Fruit fly (Drosophila melanogaster) whole organism, embryonic: ENCODE data around the gene Sur.

ENCODE experiments used
- B-H2 ChIP-seq: fragments of 200-800 bp; sonication (Bioruptor generic); optimal IDR thresholded peaks from 2 replicates; lab custom pipeline; 2018; ENCODE audit warnings: missing biosample characterization, mild to moderate bottlenecking, missing genetic modification characterization
- Bgb ChIP-seq: fragments of 200-800 bp; sonication (Bioruptor generic); IDR thresholded peaks from 2 replicates; pipeline ENCODE4 v1.3.6; 2022; ENCODE audit warnings: missing biosample characterization, missing genetic modification characterization; ENCODE audit not compliant: partially characterized antibody
- CG10431 ChIP-seq: fragments of 200-800 bp; sonication (Bioruptor generic); optimal IDR thresholded peaks from 3 replicates; lab custom pipeline; 2018; ENCODE audit warnings: missing biosample characterization, mild to moderate bottlenecking, missing genetic modification characterization
- CG11085 ChIP-seq: fragments of 200-800 bp; sonication (Bioruptor generic); IDR thresholded peaks from 2 replicates; pipeline ENCODE4 v1.3.6; 2022; ENCODE audit warnings: missing biosample characterization, missing genetic modification characterization
- CG12659 ChIP-seq: fragments of 200-800 bp; sonication (Bioruptor generic); optimal IDR thresholded peaks from 3 replicates; lab custom pipeline; 2017; ENCODE audit warnings: mild to moderate bottlenecking, missing biosample characterization, missing genetic modification reagents, missing genetic modification characterization
- CG12769 ChIP-seq: fragments of 200-800 bp; sonication (Bioruptor generic); optimal IDR thresholded peaks from 2 replicates; lab custom pipeline; 2019; ENCODE audit warnings: missing biosample characterization, mild to moderate bottlenecking, missing genetic modification characterization, moderate library complexity
- CG14710 ChIP-seq: fragments of 200-800 bp; sonication (Bioruptor generic); optimal IDR thresholded peaks from 3 replicates; lab custom pipeline; 2019; ENCODE audit warnings: missing biosample characterization, mild to moderate bottlenecking, missing genetic modification characterization, moderate library complexity
- CG17328 ChIP-seq: fragments of 200-800 bp; sonication (Bioruptor generic); IDR thresholded peaks from 2 replicates; pipeline ENCODE4 v1.3.6; 2022; ENCODE audit warnings: missing biosample characterization, missing genetic modification characterization
- CG17829 ChIP-seq: fragments of 200-800 bp; optimal IDR thresholded peaks from 2 replicates; lab custom pipeline; 2019; ENCODE audit warnings: missing biosample characterization, mild to moderate bottlenecking, missing genetic modification characterization, moderate library complexity
- CG18599 ChIP-seq: fragments of 200-800 bp; sonication (Bioruptor generic); optimal IDR thresholded peaks from 3 replicates; lab custom pipeline; 2017; ENCODE audit warnings: missing biosample characterization, missing genetic modification characterization, mild to moderate bottlenecking, moderate library complexity, missing genetic modification reagents
- CG18619 ChIP-seq: fragments of 200-800 bp; sonication (Bioruptor generic); optimal IDR thresholded peaks from 3 replicates; lab custom pipeline; 2017; ENCODE audit warnings: missing biosample characterization, mild to moderate bottlenecking, missing genetic modification characterization
- CG2116 ChIP-seq: fragments of 200-800 bp; sonication (Bioruptor generic); optimal IDR thresholded peaks from 3 replicates; lab custom pipeline; 2018; ENCODE audit warnings: missing biosample characterization, mild to moderate bottlenecking, missing genetic modification characterization
- CG2199 ChIP-seq: fragments of 200-800 bp; sonication (Bioruptor generic); IDR thresholded peaks from 3 replicates; pipeline ENCODE4 v1.3.6; 2022; ENCODE audit warnings: missing biosample characterization, missing genetic modification characterization
- CG34224 ChIP-seq: fragments of 200-800 bp; sonication (Bioruptor generic); IDR thresholded peaks from 3 replicates; pipeline ENCODE4 v1.3.6; 2022; ENCODE audit warnings: missing biosample characterization, missing genetic modification characterization; ENCODE audit not compliant: partially characterized antibody
- CG6254 ChIP-seq: fragments of 200-800 bp; sonication (Bioruptor generic); optimal IDR thresholded peaks from 3 replicates; lab custom pipeline; 2017; ENCODE audit warnings: mild to moderate bottlenecking, missing biosample characterization, missing genetic modification reagents, missing genetic modification characterization
- CG6683 ChIP-seq: fragments of 200-800 bp; sonication (Bioruptor generic); optimal IDR thresholded peaks from 2 replicates; lab custom pipeline; 2017; ENCODE audit warnings: missing biosample characterization, mild to moderate bottlenecking, missing genetic modification characterization, missing genetic modification reagents
- CG7271 ChIP-seq: fragments of 200-800 bp; sonication (Bioruptor generic); optimal IDR thresholded peaks from 2 replicates; lab custom pipeline; 2018; ENCODE audit warnings: missing biosample characterization, mild to moderate bottlenecking, missing genetic modification characterization, moderate library complexity
- CG7786 ChIP-seq: fragments of 200-800 bp; sonication (Bioruptor generic); optimal IDR thresholded peaks from 2 replicates; lab custom pipeline; 2016; ENCODE audit warnings: missing biosample characterization, missing genetic modification characterization
- CG8290 ChIP-seq, 3 experiments: fragments of 200-800 bp; sonication (Bioruptor generic); optimal IDR thresholded peaks; 2 replicates each; lab custom pipeline; 2016 to 2019; ENCODE audit warnings: missing biosample characterization in 3 of 3, missing genetic modification characterization in 3 of 3, mild to moderate bottlenecking in 2 of 3, moderate library complexity in 1 of 3
- CG9727 ChIP-seq: fragments of 200-800 bp; sonication (Bioruptor generic); optimal IDR thresholded peaks from 3 replicates; lab custom pipeline; 2017; ENCODE audit warnings: missing biosample characterization, mild to moderate bottlenecking, missing genetic modification characterization
- Camta ChIP-seq: fragments of 200-800 bp; sonication (Bioruptor generic); optimal IDR thresholded peaks from 2 replicates; lab custom pipeline; 2016; ENCODE audit warnings: missing biosample characterization, missing genetic modification characterization
- H15 ChIP-seq: fragments of 200-800 bp; sonication (Bioruptor generic); IDR thresholded peaks from 3 replicates; pipeline ENCODE4 v1.3.6; 2022; ENCODE audit warnings: missing biosample characterization, missing genetic modification characterization
- HLHmδ ChIP-seq: fragments of 200-800 bp; sonication (Bioruptor generic); optimal IDR thresholded peaks from 2 replicates; lab custom pipeline; 2018; ENCODE audit warnings: missing biosample characterization, mild to moderate bottlenecking, missing genetic modification characterization, moderate library complexity
- Hey ChIP-seq: fragments of 200-800 bp; sonication (Bioruptor generic); optimal IDR thresholded peaks from 3 replicates; lab custom pipeline; 2018; ENCODE audit warnings: missing biosample characterization, mild to moderate bottlenecking, missing genetic modification characterization
- Lhr ChIP-seq: fragments of 200-800 bp; sonication (Bioruptor generic); optimal IDR thresholded peaks from 3 replicates; lab custom pipeline; 2017; ENCODE audit warnings: mild to moderate bottlenecking, missing biosample characterization, missing genetic modification reagents, missing genetic modification characterization
- Lpt ChIP-seq: fragments of >200 bp; optimal IDR thresholded peaks from 2 replicates; lab custom pipeline; 2018; ENCODE audit warnings: missing biosample characterization, missing genetic modification characterization
- NFAT ChIP-seq: fragments of 200-800 bp; sonication (Bioruptor generic); IDR thresholded peaks from 2 replicates; pipeline ENCODE4 v1.3.6; 2022; ENCODE audit warnings: missing biosample characterization, missing genetic modification characterization
- Opbp ChIP-seq: fragments of 200-800 bp; sonication (Bioruptor generic); IDR thresholded peaks from 3 replicates; pipeline ENCODE4 v1.3.6; 2022; ENCODE audit warnings: missing biosample characterization, missing genetic modification characterization; ENCODE audit not compliant: partially characterized antibody
- Scr ChIP-seq: fragments of 200-800 bp; sonication (Bioruptor generic); IDR thresholded peaks from 2 replicates; pipeline ENCODE4 v1.3.6; 2022; ENCODE audit warnings: missing biosample characterization, missing genetic modification characterization; ENCODE audit not compliant: partially characterized antibody
- Stat92E ChIP-seq, 3 experiments: fragments of >200 bp in 2 of 3; fragments of 200-800 bp in 1 of 3; sonication (Bioruptor generic) in 1 of 3; optimal IDR thresholded peaks; 2 replicates each; lab custom pipeline; 2017 to 2019; ENCODE audit warnings: missing biosample characterization in 3 of 3, missing genetic modification characterization in 3 of 3, mild to moderate bottlenecking in 1 of 3, moderate library complexity in 1 of 3
- TFAM ChIP-seq: fragments of 200-800 bp; sonication (Bioruptor generic); optimal IDR thresholded peaks from 2 replicates; lab custom pipeline; 2017; ENCODE audit warnings: missing biosample characterization, missing genetic modification characterization, inconsistent platforms
- Xbp1 ChIP-seq: fragments of 200-800 bp; sonication (Bioruptor generic); optimal IDR thresholded peaks from 3 replicates; lab custom pipeline; 2016; ENCODE audit warnings: missing biosample characterization, mild to moderate bottlenecking, missing genetic modification characterization
- danr ChIP-seq: fragments of 200-800 bp; sonication (Bioruptor generic); IDR thresholded peaks from 2 replicates; pipeline ENCODE4 v1.3.6; 2022; ENCODE audit warnings: missing biosample characterization, missing genetic modification characterization
- dmrt99B ChIP-seq: fragments of 200-800 bp; sonication (Bioruptor generic); optimal IDR thresholded peaks from 2 replicates; lab custom pipeline; 2018; ENCODE audit warnings: missing biosample characterization, mild to moderate bottlenecking, missing genetic modification characterization, moderate library complexity
- gcm ChIP-seq: fragments of 200-800 bp; sonication (Bioruptor generic); optimal IDR thresholded peaks from 2 replicates; lab custom pipeline; 2019; ENCODE audit warnings: missing biosample characterization, mild to moderate bottlenecking, missing genetic modification characterization, moderate library complexity
- gem ChIP-seq: fragments of 200-800 bp; sonication (Bioruptor generic); optimal IDR thresholded peaks from 2 replicates; lab custom pipeline; 2019; ENCODE audit warnings: missing biosample characterization, mild to moderate bottlenecking, missing genetic modification characterization, moderate library complexity
- ind ChIP-seq: fragments of 200-800 bp; sonication (Bioruptor generic); optimal IDR thresholded peaks from 3 replicates; lab custom pipeline; 2016; ENCODE audit warnings: missing biosample characterization, missing genetic modification characterization
- inv ChIP-seq: fragments of 200-800 bp; sonication (Bioruptor generic); IDR thresholded peaks from 2 replicates; pipeline ENCODE4 v1.3.6; 2022; ENCODE audit warnings: missing biosample characterization, missing genetic modification characterization; ENCODE audit not compliant: partially characterized antibody
- jumu ChIP-seq: fragments of 200-800 bp; sonication (Bioruptor generic); optimal IDR thresholded peaks from 3 replicates; lab custom pipeline; 2016; ENCODE audit warnings: missing biosample characterization, missing genetic modification characterization
- lilli ChIP-seq: fragments of 200-800 bp; sonication (Bioruptor generic); optimal IDR thresholded peaks from 3 replicates; lab custom pipeline; 2016; ENCODE audit warnings: missing biosample characterization, missing genetic modification characterization
- phol ChIP-seq: fragments of 200-800 bp; sonication (Bioruptor generic); optimal IDR thresholded peaks from 3 replicates; lab custom pipeline; 2018; ENCODE audit warnings: missing biosample characterization, mild to moderate bottlenecking, missing genetic modification characterization, moderate library complexity
- rib ChIP-seq: fragments of 200-800 bp; sonication (Bioruptor generic); IDR thresholded peaks from 2 replicates; pipeline ENCODE4 v1.3.6; 2022; ENCODE audit warnings: missing biosample characterization, missing genetic modification characterization
- run ChIP-seq: fragments of 200-800 bp; sonication (Bioruptor generic); optimal IDR thresholded peaks from 3 replicates; lab custom pipeline; 2018; ENCODE audit warnings: missing biosample characterization, mild to moderate bottlenecking, missing genetic modification characterization
- salm ChIP-seq: fragments of 200-800 bp; sonication (Bioruptor generic); optimal IDR thresholded peaks from 2 replicates; lab custom pipeline; 2018; ENCODE audit warnings: missing biosample characterization, mild to moderate bottlenecking, missing genetic modification characterization
- scrt ChIP-seq: fragments of 200-800 bp; sonication (Bioruptor generic); optimal IDR thresholded peaks from 2 replicates; lab custom pipeline; 2018; ENCODE audit warnings: missing biosample characterization, mild to moderate bottlenecking, missing genetic modification characterization, moderate library complexity
- ssp ChIP-seq: fragments of 200-800 bp; sonication (Bioruptor generic); IDR thresholded peaks from 2 replicates; pipeline ENCODE4 v1.3.6; 2022; ENCODE audit warnings: missing biosample characterization, missing genetic modification characterization
- sug ChIP-seq: fragments of 200-800 bp; optimal IDR thresholded peaks from 2 replicates; lab custom pipeline; 2019; ENCODE audit warnings: missing biosample characterization, mild to moderate bottlenecking, missing genetic modification characterization, moderate library complexity

Gene Sur

DNA sequence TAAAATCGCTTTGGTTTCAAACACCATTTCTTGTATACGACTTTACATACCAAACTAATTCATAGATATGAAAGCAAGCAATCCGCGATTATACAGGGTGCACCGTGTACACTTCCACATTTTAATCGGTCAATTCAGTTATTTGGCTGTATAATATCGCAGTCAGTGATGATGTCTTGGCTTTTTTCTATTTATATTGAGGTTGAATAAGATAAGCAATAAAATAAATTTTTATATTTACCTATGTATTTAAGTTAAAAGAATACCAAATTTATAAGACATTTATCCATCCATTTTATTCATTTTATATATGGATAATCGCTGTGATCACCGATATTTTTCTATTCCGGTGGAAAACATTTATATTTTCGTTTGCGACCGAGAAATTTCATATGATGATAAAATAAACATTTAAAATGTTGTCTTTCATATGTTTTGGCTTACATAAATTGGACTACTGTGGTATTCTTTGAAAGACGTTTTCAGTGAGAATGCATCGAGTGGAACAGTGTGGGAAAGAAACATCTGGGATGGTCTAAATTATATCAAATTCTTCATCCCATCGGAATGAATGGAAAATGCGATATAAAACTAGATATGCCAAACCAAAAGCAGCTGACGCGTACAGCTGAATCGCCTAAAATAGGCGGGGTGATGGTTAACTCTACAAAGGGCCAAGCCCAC, 27.9 kb upstream of the Sur start, which contains the start of gene CG5708 (continued):
- TF ChIP-seq Lpt (GFP tag; lab: Kevin White, UChicago) (no peak), dmrt99B (no peak), gem (tag; lab: Kevin White, UChicago) (peak; percentile 40), Camta (no peak), CG18619 (GFP tag; lab: Kevin White, UChicago) (no peak), scrt (GFP tag; lab: Kevin White, UChicago) (no peak), CG14710 (tag; lab: Kevin White, UChicago) (peak; percentile 33), CG12659 (GFP tag; lab: Kevin White, UChicago) (peak; percentile 70), Hey (tag; lab: Kevin White, UChicago) (no peak), phol (tag; lab: Kevin White, UChicago) (peak; percentile 48), Xbp1 (GFP tag; lab: Kevin White, UChicago) (peak; percentile 48), CG34224 (peak; percentile 30; the same call in 2 of the 3 replicates), CG17829 (tag; lab: Kevin White, UChicago) (peak; percentile 35), CG11085 (no peak), Bgb (peak; percentile 52; the same call in 1 of the 2 replicates), Lhr (GFP tag; lab: Kevin White, UChicago) (peak; percentile 36), salm (tag; lab: Kevin White, UChicago) (no peak), CG2199 (GFP tag; lab: Robert Waterston, UW) (no peak), HLHmδ (GFP tag; lab: Kevin White, UChicago) (no peak), CG9727 (GFP tag; lab: Kevin White, UChicago) (no peak), B-H2 (GFP tag; lab: Kevin White, UChicago) (peak; percentile 35), CG7271 (no peak), NFAT (no peak), CG2116 (GFP tag; lab: Kevin White, UChicago) (peak; percentile 23), CG7786 (GFP tag; lab: Kevin White, UChicago) (no peak), CG18599 (no peak), Stat92E (GFP tag; optimal IDR thresholded peaks at IDR 0.05; lab: Kevin White, UChicago) (peak in 1 of 3 experiments; percentile 17), run (tag; lab: Kevin White, UChicago) (no peak), lilli (GFP tag; lab: Kevin White, UChicago) (peak; percentile 5), CG8290 (GFP tag; optimal IDR thresholded peaks at IDR 0.05; lab: Kevin White, UChicago) (peak; percentile 62), CG8290 (tag; optimal IDR thresholded peaks at IDR 0.05; lab: Kevin White, UChicago) (peak; percentile 34 to 67), rib (GFP tag; lab: Robert Waterston, UW) (no peak), CG12769 (no peak), gcm (GFP tag; lab: Kevin White, UChicago) (no peak), ind (no peak), Scr (GFP tag; lab: Robert Waterston, UW) (peak; percentile 59), Opbp (GFP tag; lab: Robert Waterston, UW) (peak; percentile 75; the same call in 2 of the 3 replicates), H15 (GFP tag; lab: Robert Waterston, UW) (no peak), CG6683 (GFP tag; lab: Kevin White, UChicago) (no peak), jumu (no peak), sug (tag; lab: Kevin White, UChicago) (peak; percentile 15), ssp (GFP tag; lab: Robert Waterston, UW) (peak; percentile 87), CG6254 (GFP tag; lab: Kevin White, UChicago) (peak; percentile 99), inv (GFP tag; lab: Robert Waterston, UW) (peak; percentile 57; the same call in 1 of the 2 replicates), CG10431 (GFP tag; lab: Kevin White, UChicago) (no peak), danr (no peak), CG17328 (GFP tag; lab: Robert Waterston, UW) (no peak), TFAM (GFP tag; lab: Kevin White, UChicago) (no peak)
